Fruit fly (Drosophila melanogaster) whole organism, pupa: ENCODE data around the gene Ire1.

Experiments
- CG13204 ChIP-seq: fragments of 200-800 bp; sonication (Bioruptor generic); optimal IDR thresholded peaks from 2 replicates; lab custom pipeline; 2018; ENCODE audit warnings: missing biosample characterization, mild to moderate bottlenecking, missing genetic modification characterization, moderate library complexity
- CG15710 ChIP-seq: fragments of 200-800 bp; sonication (Bioruptor generic); optimal IDR thresholded peaks from 2 replicates; lab custom pipeline; 2018; ENCODE audit warnings: missing biosample characterization, mild to moderate bottlenecking, missing genetic modification characterization, moderate library complexity
- CG32121 ChIP-seq: fragments of 200-800 bp; sonication (Bioruptor generic); IDR thresholded peaks from 2 replicates; pipeline ENCODE4 v1.3.6; 2022; ENCODE audit warnings: missing biosample characterization, missing genetic modification characterization
- CG4496 ChIP-seq: fragments of 200-800 bp; sonication (Bioruptor generic); IDR thresholded peaks from 3 replicates; pipeline ENCODE4 v1.3.6; 2022; ENCODE audit warnings: missing biosample characterization, missing genetic modification characterization
- Pif1A ChIP-seq: fragments of 200-800 bp; sonication (Bioruptor generic); optimal IDR thresholded peaks from 3 replicates; lab custom pipeline; 2016; ENCODE audit warnings: missing biosample characterization, missing genetic modification characterization
- fd96Ca ChIP-seq: fragments of 200-800 bp; sonication (Bioruptor generic); IDR thresholded peaks from 3 replicates; pipeline ENCODE4 v1.3.6; 2022; ENCODE audit warnings: missing biosample characterization, missing genetic modification characterization
- rn ChIP-seq: fragments of 200-800 bp; sonication (Bioruptor generic); IDR thresholded peaks from 2 replicates; pipeline ENCODE4 v1.3.6; 2022; ENCODE audit warnings: missing biosample characterization, missing genetic modification characterization

DNA sequence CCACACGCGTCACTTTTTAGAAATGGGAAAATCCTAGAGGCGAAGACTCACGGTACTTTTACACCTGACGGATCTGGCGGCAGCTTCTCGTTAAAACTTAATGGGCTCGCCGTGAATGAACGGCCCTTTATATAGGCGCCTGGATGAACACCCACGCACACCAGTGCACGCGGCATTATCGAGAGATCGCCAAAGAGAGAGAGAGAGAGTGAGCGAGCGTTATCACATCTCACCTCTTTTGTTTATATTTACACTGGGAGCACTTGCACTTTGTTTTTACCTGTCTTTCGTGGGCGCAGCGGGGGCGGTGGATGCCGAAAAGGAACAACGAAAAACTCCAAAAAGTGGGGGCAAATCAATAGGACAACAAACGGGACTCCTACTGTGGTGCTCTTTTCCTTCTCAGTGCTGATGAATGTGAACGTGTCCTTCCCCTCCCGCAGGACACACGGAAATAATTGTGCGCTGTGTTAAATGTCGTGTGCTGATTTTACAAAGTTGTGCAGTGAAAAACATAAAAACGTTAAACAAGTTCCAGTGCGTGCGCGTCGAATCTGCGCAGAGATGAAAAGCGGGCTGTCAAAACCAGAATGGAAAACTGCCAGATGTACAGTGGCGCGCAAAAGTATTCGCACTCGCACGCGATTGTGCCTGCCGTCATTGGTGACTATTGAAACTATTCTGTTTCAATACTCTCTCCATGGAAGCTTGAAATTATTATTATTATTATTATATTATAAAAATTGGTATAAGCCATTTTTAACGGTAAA, 14.2 kb upstream of the Ire1 start, which contains the start of gene Mrp5:
- TF ChIP-seq CG13204 (peak; percentile 40), Pif1A (GFP tag; lab: Kevin White, UChicago) (peak; percentile 23), fd96Ca (GFP tag; lab: Robert Waterston, UW) (peak; percentile 51; the same call in 1 of the 3 replicates), CG15710 (tag; lab: Kevin White, UChicago) (peak; percentile 12), CG32121 (GFP tag; lab: Robert Waterston, UW) (no peak), rn (GFP tag; lab: Robert Waterston, UW) (no peak), CG4496 (peak; percentile 80)
